Worm (Caenorhabditis elegans) whole organism, L3 larva: ENCODE results near the gene nhr-228.

ENCODE experiments used
- ZK546.5 ChIP-seq: sonication (generic microtip); optimal IDR thresholded peaks from 2 replicates; lab custom pipeline; 2017; ENCODE audit warnings: missing biosample characterization, missing genetic modification characterization
- aly-2 ChIP-seq: fragments of 150-350 bp; optimal IDR thresholded peaks from 2 replicates; lab custom pipeline; 2014; ENCODE audit warnings: missing biosample characterization, missing genetic modification characterization
- ceh-16 ChIP-seq: sonication (generic microtip); optimal IDR thresholded peaks from 2 replicates; lab custom pipeline; 2017; ENCODE audit warnings: missing biosample characterization, missing genetic modification characterization
- ceh-28 ChIP-seq: fragments of 150-350 bp; optimal IDR thresholded peaks from 2 replicates; lab custom pipeline; 2014; ENCODE audit warnings: missing biosample characterization, missing genetic modification reagents, missing genetic modification characterization
- ceh-9 ChIP-seq: sonication (generic microtip); optimal IDR thresholded peaks from 2 replicates; lab custom pipeline; 2018; ENCODE audit warnings: missing biosample characterization, missing genetic modification characterization
- elt-2 ChIP-seq: sonication (generic microtip); optimal IDR thresholded peaks from 2 replicates; lab custom pipeline; 2016; ENCODE audit warnings: missing genetic modification reagents, mild to moderate bottlenecking, missing genetic modification characterization, missing compliant biosample characterization
- eor-1 ChIP-seq, 2 experiments: fragments of 150-350 bp; optimal IDR thresholded peaks; 2 replicates each; lab custom pipeline; 2014 to 2018; ENCODE audit warnings: missing biosample characterization in 2 of 2, missing genetic modification characterization in 2 of 2
- fkh-2 ChIP-seq: fragments of 150-350 bp; optimal IDR thresholded peaks from 2 replicates; lab custom pipeline; 2014; ENCODE audit warnings: missing biosample characterization, missing genetic modification reagents, missing genetic modification characterization
- hmg-11 ChIP-seq: sonication (generic microtip); optimal IDR thresholded peaks from 2 replicates; lab custom pipeline; 2016; ENCODE audit warnings: missing genetic modification characterization, missing compliant biosample characterization
- jun-1 ChIP-seq: fragments of 150-350 bp; optimal IDR thresholded peaks from 2 replicates; lab custom pipeline; 2014; ENCODE audit warnings: missing biosample characterization, missing genetic modification reagents, missing genetic modification characterization
- lin-15B ChIP-seq: fragments of 150-350 bp; optimal IDR thresholded peaks from 2 replicates; lab custom pipeline; 2014; ENCODE audit warnings: missing biosample characterization, missing genetic modification characterization
- lin-39 ChIP-seq: fragments of 150-350 bp; optimal IDR thresholded peaks from 2 replicates; lab custom pipeline; 2018; ENCODE audit warnings: missing biosample characterization, missing genetic modification reagents, missing genetic modification characterization
- lsy-12 ChIP-seq: sonication (generic microtip); optimal IDR thresholded peaks from 2 replicates; lab custom pipeline; 2016; ENCODE audit warnings: mild to moderate bottlenecking, missing genetic modification characterization, missing compliant biosample characterization
- mdl-1 ChIP-seq: fragments of 150-350 bp; optimal IDR thresholded peaks from 2 replicates; lab custom pipeline; 2014; ENCODE audit warnings: missing biosample characterization, missing genetic modification characterization
- nfya-1 ChIP-seq: sonication (generic microtip); optimal IDR thresholded peaks from 2 replicates; lab custom pipeline; 2017; ENCODE audit warnings: missing genetic modification characterization, mild to moderate bottlenecking, missing compliant biosample characterization, antibody characterized with exemption, moderate library complexity; ENCODE audit not compliant: insufficient read depth
- nhr-12 ChIP-seq: fragments of 150-350 bp; optimal IDR thresholded peaks from 2 replicates; lab custom pipeline; 2014; ENCODE audit warnings: missing biosample characterization, missing genetic modification characterization
- nhr-23 ChIP-seq: fragments of 150-350 bp; optimal IDR thresholded peaks from 2 replicates; lab custom pipeline; 2014; ENCODE audit warnings: missing biosample characterization, missing genetic modification reagents, missing genetic modification characterization
- nhr-25 ChIP-seq: sonication (generic microtip); optimal IDR thresholded peaks from 2 replicates; lab custom pipeline; 2017; ENCODE audit warnings: missing biosample characterization, missing genetic modification characterization
- nhr-28 ChIP-seq: fragments of 150-350 bp; optimal IDR thresholded peaks from 2 replicates; lab custom pipeline; 2014; ENCODE audit warnings: missing biosample characterization, missing genetic modification characterization
- nhr-43 ChIP-seq: sonication (generic microtip); optimal IDR thresholded peaks from 2 replicates; lab custom pipeline; 2016; ENCODE audit warnings: mild to moderate bottlenecking, missing genetic modification characterization, missing compliant biosample characterization; ENCODE audit not compliant: poor library complexity, severe bottlenecking
- nhr-76 ChIP-seq: fragments of 150-350 bp; sonication (generic microtip); optimal IDR thresholded peaks from 5 replicates; lab custom pipeline; 2014; ENCODE audit warnings: missing biosample characterization, missing genetic modification characterization
- nhr-77 ChIP-seq: fragments of 150-350 bp; optimal IDR thresholded peaks from 2 replicates; lab custom pipeline; 2014; ENCODE audit warnings: missing biosample characterization, missing genetic modification characterization
- pha-4 ChIP-seq: fragments of 150-350 bp; optimal IDR thresholded peaks from 2 replicates; lab custom pipeline; 2014; ENCODE audit warnings: missing biosample characterization, missing genetic modification reagents, missing genetic modification characterization
- pqm-1 ChIP-seq: fragments of 150-350 bp; optimal IDR thresholded peaks from 2 replicates; lab custom pipeline; 2017; ENCODE audit warnings: missing biosample characterization, missing genetic modification characterization, inconsistent platforms
- sea-2 ChIP-seq: fragments of 150-350 bp; sonication (generic microtip); optimal IDR thresholded peaks from 4 replicates; lab custom pipeline; 2014; ENCODE audit warnings: missing biosample characterization, missing genetic modification reagents, missing genetic modification characterization
- skn-1 ChIP-seq: fragments of 150-350 bp; optimal IDR thresholded peaks from 2 replicates; lab custom pipeline; 2014; ENCODE audit warnings: missing biosample characterization, missing genetic modification characterization
- snpc-4 ChIP-seq: fragments of 150-350 bp; optimal IDR thresholded peaks from 2 replicates; lab custom pipeline; 2014; ENCODE audit warnings: missing biosample characterization, missing genetic modification characterization
- tbx-2 ChIP-seq: sonication (generic microtip); optimal IDR thresholded peaks from 2 replicates; lab custom pipeline; 2016; ENCODE audit warnings: mild to moderate bottlenecking, missing genetic modification characterization, missing compliant biosample characterization
- zag-1 ChIP-seq: fragments of 150-350 bp; optimal IDR thresholded peaks from 2 replicates; lab custom pipeline; 2014; ENCODE audit warnings: missing biosample characterization, missing genetic modification characterization
- ztf-4 ChIP-seq: fragments of 150-350 bp; optimal IDR thresholded peaks from 2 replicates; lab custom pipeline; 2014; ENCODE audit warnings: missing biosample characterization, missing genetic modification characterization

Gene nhr-228

DNA sequence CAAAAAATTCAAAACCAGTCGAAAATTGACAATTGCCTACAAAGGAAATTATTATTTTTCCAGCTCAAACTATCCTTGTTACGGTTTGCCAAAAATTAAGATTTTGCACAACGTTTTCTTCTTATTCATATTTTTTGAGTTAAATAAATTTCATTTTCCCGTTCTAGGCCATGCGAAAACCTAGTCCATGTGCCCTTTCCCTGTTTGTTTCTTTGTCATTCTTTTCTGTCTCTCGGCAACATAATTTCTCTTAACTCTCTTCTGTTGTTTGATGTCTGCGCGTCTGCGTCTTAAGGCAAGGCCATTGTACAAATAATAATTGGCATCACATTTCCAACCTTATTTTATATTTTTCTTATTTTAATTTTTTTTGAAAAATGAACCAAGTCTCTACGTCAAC is at the start of gene nhr-228:
Gene nhr-228, plus strand, starts transcription at position 261 of the 400 bp plus-strand sequence.
- TF ChIP-seq nhr-12 = no peak
- peak; percentile 84 for TF ChIP-seq skn-1 (tag; lab: Kevin White, UChicago)
- TF ChIP-seq ztf-4 (tag; lab: Kevin White, UChicago) = no peak
- no peak for TF ChIP-seq eor-1 (tag; optimal IDR thresholded peaks at IDR 0.05; lab: Kevin White, UChicago)
- peak; percentile 66 for TF ChIP-seq hmg-11 (tag; lab: Kevin White, UChicago)
- no peak for TF ChIP-seq nhr-43 (tag; lab: Kevin White, UChicago)
- peak; percentile 17 for TF ChIP-seq snpc-4 (tag; lab: Kevin White, UChicago)
- no peak for TF ChIP-seq aly-2
- peak; percentile 29 for TF ChIP-seq elt-2 (tag; lab: Kevin White, UChicago)
- peak; percentile 46 for TF ChIP-seq nhr-23
- TF ChIP-seq nfya-1 = peak; percentile 54
- peak; percentile 38 for TF ChIP-seq nhr-25 (tag; lab: Kevin White, UChicago)
- no peak for TF ChIP-seq fkh-2 (tag; lab: Kevin White, UChicago)
- no peak for TF ChIP-seq nhr-28 (tag; lab: Kevin White, UChicago)
- TF ChIP-seq pqm-1 (tag; lab: Kevin White, UChicago) = no peak
- peak; percentile 22 for TF ChIP-seq jun-1
- peak; percentile 49 for TF ChIP-seq lin-15B (tag; lab: Kevin White, UChicago)
- TF ChIP-seq pha-4 = peak; percentile 91

DNA sequence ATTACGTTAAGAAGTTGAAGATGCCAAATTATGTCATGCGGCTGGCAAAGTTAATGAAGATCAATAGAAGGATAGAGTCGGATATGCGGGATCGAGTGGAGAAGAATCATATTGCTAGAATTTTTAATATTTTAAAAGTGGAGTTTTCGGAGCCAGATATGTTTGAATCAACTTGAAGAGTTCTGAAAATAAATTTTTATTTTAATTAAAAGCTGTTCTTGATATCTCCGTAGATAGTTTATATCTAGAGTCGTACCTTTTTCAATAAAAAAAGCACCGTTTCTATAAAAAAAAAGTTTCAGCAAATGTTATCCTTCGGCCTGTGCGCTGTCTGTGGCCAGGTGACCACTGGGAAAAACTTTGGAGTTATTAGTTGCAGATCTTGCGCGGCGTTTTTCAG is 48.4 kb upstream of the nhr-228 start, which contains the start of gene nhr-96:
Gene nhr-96, plus strand, starts transcription at position 301 of the 400 bp plus-strand sequence.
- TF ChIP-seq lin-39 = no peak
- TF ChIP-seq pha-4 = no peak
- no peak for TF ChIP-seq ceh-28 (tag; lab: Kevin White, UChicago)
- no peak for TF ChIP-seq nfya-1
- no peak for TF ChIP-seq ceh-9 (tag; lab: Kevin White, UChicago)
- TF ChIP-seq fkh-2 (tag; lab: Kevin White, UChicago) = no peak
- no peak for TF ChIP-seq nhr-23
- TF ChIP-seq nhr-77 (tag; lab: Kevin White, UChicago) = no peak
- no peak for TF ChIP-seq lin-15B (tag; lab: Kevin White, UChicago)
- TF ChIP-seq nhr-76 (tag; lab: Kevin White, UChicago) = no peak

DNA sequence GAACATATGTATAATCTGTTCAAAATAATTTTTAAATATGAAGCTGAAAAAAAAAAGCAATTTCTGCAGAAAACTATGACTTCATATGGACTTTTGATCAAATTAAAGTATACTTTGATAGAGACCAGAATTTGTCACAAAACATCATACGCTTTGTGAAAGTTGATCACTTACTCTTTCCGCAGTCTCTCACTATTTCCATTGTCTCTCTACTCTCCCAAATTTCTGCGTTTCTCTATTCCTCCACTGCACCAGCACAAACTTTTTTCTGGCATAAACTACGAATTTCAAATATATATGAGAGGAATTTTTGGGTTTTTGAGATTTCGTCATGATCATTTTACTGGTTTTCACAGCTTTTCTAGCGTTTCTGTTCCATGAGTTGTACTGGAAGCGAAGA is 45.7 kb upstream of the nhr-228 start, which contains the start of gene cyp-33C4:
Gene cyp-33C4, plus strand, starts transcription at position 293 of the 400 bp plus-strand sequence.
- TF ChIP-seq mdl-1 (tag; lab: Kevin White, UChicago) = no peak
- TF ChIP-seq nfya-1 = peak; percentile 38
- TF ChIP-seq ZK546.5 (tag; lab: Kevin White, UChicago) = no peak
- peak; percentile 43 for TF ChIP-seq elt-2 (tag; lab: Kevin White, UChicago)
- no peak for TF ChIP-seq fkh-2 (tag; lab: Kevin White, UChicago)
- peak; percentile 39 for TF ChIP-seq pha-4
- TF ChIP-seq pqm-1 (tag; lab: Kevin White, UChicago) = peak; percentile 63
- TF ChIP-seq ceh-16 (tag; lab: Kevin White, UChicago) = no peak
- peak; percentile 47 for TF ChIP-seq hmg-11 (tag; lab: Kevin White, UChicago)
- no peak for TF ChIP-seq lsy-12 (tag; lab: Kevin White, UChicago)
- peak; percentile 25 for TF ChIP-seq jun-1

DNA sequence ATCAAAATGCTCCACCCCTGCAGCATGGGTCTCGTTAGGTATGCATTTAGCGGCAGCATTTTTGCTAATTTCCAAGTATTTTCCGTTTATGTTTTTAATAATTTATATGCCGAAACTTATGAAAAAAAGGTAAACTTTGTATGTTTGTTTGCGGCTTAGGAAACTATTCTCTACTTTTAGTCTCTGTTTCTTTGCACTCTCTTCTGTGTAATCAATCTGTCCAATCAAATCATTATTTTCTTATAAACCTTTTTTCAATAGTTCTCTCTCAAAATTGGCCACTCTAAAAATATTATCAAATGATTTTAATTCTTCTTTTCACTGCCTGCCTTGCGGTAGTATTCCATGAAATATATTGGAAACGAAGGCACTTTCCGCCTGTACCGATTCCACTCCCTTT is 43.5 kb upstream of the nhr-228 start:
- peak; percentile 8 for TF ChIP-seq pqm-1 (tag; lab: Kevin White, UChicago)
- TF ChIP-seq elt-2 (tag; lab: Kevin White, UChicago) = peak; percentile 26
- TF ChIP-seq zag-1 (tag; lab: Kevin White, UChicago) = no peak
- TF ChIP-seq pha-4 = peak; percentile 57

DNA sequence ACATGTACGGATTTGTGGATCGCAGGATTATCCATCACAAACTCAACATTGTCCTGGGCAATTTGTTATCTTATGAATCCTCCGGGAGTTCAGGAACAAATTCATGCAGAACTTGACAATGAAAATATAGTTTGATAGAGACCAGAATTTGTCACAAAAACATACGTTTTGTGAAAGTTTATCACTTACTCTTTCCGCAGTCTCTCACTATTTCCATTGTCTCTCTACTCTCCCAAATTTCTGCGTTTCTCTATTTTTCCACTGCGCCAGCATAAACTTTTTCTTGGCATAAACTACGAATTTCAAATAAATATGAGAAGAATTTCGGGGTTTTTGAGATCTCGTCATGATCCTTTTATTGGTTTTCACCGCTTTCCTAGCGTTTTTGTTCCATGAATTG is 38.9 kb upstream of the nhr-228 start, which contains the start of gene cyp-33C3:
Gene cyp-33C3, plus strand, starts transcription at position 149 of the 400 bp plus-strand sequence.
- TF ChIP-seq fkh-2 (tag; lab: Kevin White, UChicago) (no peak), lsy-12 (tag; lab: Kevin White, UChicago) (no peak), tbx-2 (tag; lab: Kevin White, UChicago) (no peak), elt-2 (tag; lab: Kevin White, UChicago) (peak; percentile 18), sea-2 (GFP tag; lab: Kevin White, UChicago) (no peak)

DNA sequence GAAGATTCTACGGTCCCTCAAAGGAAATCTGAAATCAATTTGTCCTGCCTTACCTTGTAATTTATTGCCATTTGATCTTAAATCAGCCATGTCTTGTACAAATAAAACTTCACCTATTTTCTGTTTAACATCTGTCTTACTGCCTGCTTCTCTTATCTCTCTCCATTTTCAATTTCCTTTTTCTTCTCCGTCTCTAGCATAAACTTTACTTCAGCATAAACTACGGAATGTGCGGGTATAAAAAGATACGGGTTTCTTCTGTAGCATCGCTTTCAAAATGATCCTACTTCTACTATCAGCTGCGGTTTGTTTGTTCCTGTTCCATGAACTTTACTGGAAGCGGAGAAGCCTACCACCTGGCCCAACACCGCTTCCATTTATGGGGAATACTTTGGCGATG is 36.8 kb upstream of the nhr-228 start, which contains the start of gene cyp-33C5:
Gene cyp-33C5, plus strand, starts transcription at position 254 of the 400 bp plus-strand sequence.
- peak; percentile 18 for TF ChIP-seq nhr-23
- TF ChIP-seq jun-1 = no peak
- peak; percentile 36 for TF ChIP-seq elt-2 (tag; lab: Kevin White, UChicago)
- TF ChIP-seq pha-4 = peak; percentile 77
- no peak for TF ChIP-seq lin-15B (tag; lab: Kevin White, UChicago)
- TF ChIP-seq ceh-28 (tag; lab: Kevin White, UChicago) = peak; percentile 46
- TF ChIP-seq zag-1 (tag; lab: Kevin White, UChicago) = no peak
- peak; percentile 42 for TF ChIP-seq pqm-1 (tag; lab: Kevin White, UChicago)
